Worm (Caenorhabditis elegans) whole organism, late embryonic: ENCODE data around the gene tdo-2.
A peak's percentile ranks its signal among the peaks of the same experiment; 100 is the strongest.

Experiments
- C08G9.2 ChIP-seq: sonication (generic microtip); optimal IDR thresholded peaks from 2 replicates; lab custom pipeline; 2016; ENCODE audit warnings: mild to moderate bottlenecking, missing genetic modification characterization, moderate library complexity, missing compliant biosample characterization
- K09A11.1 ChIP-seq: sonication (generic microtip); optimal IDR thresholded peaks from 2 replicates; lab custom pipeline; 2017; ENCODE audit warnings: antibody characterized with exemption, mild to moderate bottlenecking, missing genetic modification characterization, missing compliant biosample characterization; ENCODE audit not compliant: insufficient read depth
- T23F11.4 ChIP-seq: fragments of 200-800 bp; sonication (Bioruptor generic); optimal IDR thresholded peaks from 2 replicates; lab custom pipeline; 2018; ENCODE audit warnings: mild to moderate bottlenecking, missing genetic modification characterization, missing compliant biosample characterization
- Y22D7AL.16 ChIP-seq: sonication (generic microtip); optimal IDR thresholded peaks from 2 replicates; lab custom pipeline; 2016; ENCODE audit warnings: missing genetic modification characterization, missing compliant biosample characterization
- ahr-1 ChIP-seq: sonication (generic microtip); optimal IDR thresholded peaks from 2 replicates; lab custom pipeline; 2016; ENCODE audit warnings: missing genetic modification characterization, missing compliant biosample characterization
- ceh-14 ChIP-seq: sonication (generic microtip); optimal IDR thresholded peaks from 2 replicates; lab custom pipeline; 2016; ENCODE audit warnings: missing genotype, missing genetic modification characterization, missing compliant biosample characterization
- ceh-18 ChIP-seq: sonication (generic microtip); optimal IDR thresholded peaks from 2 replicates; lab custom pipeline; 2016; ENCODE audit warnings: missing genetic modification characterization, missing compliant biosample characterization
- ceh-22 ChIP-seq: sonication (generic microtip); optimal IDR thresholded peaks from 2 replicates; lab custom pipeline; 2017; ENCODE audit warnings: missing biosample characterization, missing genetic modification characterization
- ceh-48 ChIP-seq: sonication (generic microtip); optimal IDR thresholded peaks from 2 replicates; lab custom pipeline; 2016; ENCODE audit warnings: missing genetic modification characterization, inconsistent platforms, missing compliant biosample characterization
- ceh-6 ChIP-seq: fragments of 200-800 bp; sonication (Bioruptor generic); optimal IDR thresholded peaks from 2 replicates; lab custom pipeline; 2018; ENCODE audit warnings: mild to moderate bottlenecking, missing genetic modification characterization, missing compliant biosample characterization
- che-1 ChIP-seq: sonication (generic microtip); optimal IDR thresholded peaks from 2 replicates; lab custom pipeline; 2016; ENCODE audit warnings: mild to moderate bottlenecking, missing genetic modification characterization, missing compliant biosample characterization
- dve-1 ChIP-seq: sonication (generic microtip); optimal IDR thresholded peaks from 2 replicates; lab custom pipeline; 2017; ENCODE audit warnings: antibody characterized with exemption, mild to moderate bottlenecking, missing genetic modification characterization, missing compliant biosample characterization
- elt-2 ChIP-seq: sonication (generic microtip); optimal IDR thresholded peaks from 2 replicates; lab custom pipeline; 2016; ENCODE audit warnings: missing genetic modification reagents, missing genetic modification characterization, missing compliant biosample characterization
- elt-4 ChIP-seq: sonication (generic microtip); optimal IDR thresholded peaks from 2 replicates; lab custom pipeline; 2016; ENCODE audit warnings: missing genetic modification characterization, missing compliant biosample characterization
- ets-4 ChIP-seq: sonication (generic microtip); optimal IDR thresholded peaks from 2 replicates; lab custom pipeline; 2016; ENCODE audit warnings: missing genetic modification characterization, missing compliant biosample characterization
- eyg-1 ChIP-seq: sonication (generic microtip); optimal IDR thresholded peaks from 2 replicates; lab custom pipeline; 2016; ENCODE audit warnings: missing genotype, missing genetic modification characterization, missing compliant biosample characterization
- gmeb-2 ChIP-seq: sonication (generic microtip); optimal IDR thresholded peaks from 2 replicates; lab custom pipeline; 2016; ENCODE audit warnings: missing genetic modification characterization, inconsistent platforms, missing compliant biosample characterization
- hlh-30 ChIP-seq: sonication (generic microtip); optimal IDR thresholded peaks from 2 replicates; lab custom pipeline; 2017; ENCODE audit warnings: antibody characterized with exemption, missing genetic modification characterization, missing compliant biosample characterization; ENCODE audit not compliant: insufficient read depth
- lim-6 ChIP-seq: sonication (generic microtip); optimal IDR thresholded peaks from 2 replicates; lab custom pipeline; 2016; ENCODE audit warnings: missing genetic modification characterization, missing compliant biosample characterization
- lin-11 ChIP-seq: fragments of 200-800 bp; sonication (Bioruptor generic); optimal IDR thresholded peaks from 2 replicates; lab custom pipeline; 2018; ENCODE audit warnings: mild to moderate bottlenecking, missing genetic modification characterization, missing compliant biosample characterization
- npax-4 ChIP-seq: sonication (generic microtip); optimal IDR thresholded peaks from 2 replicates; lab custom pipeline; 2016; ENCODE audit warnings: missing genetic modification characterization, missing compliant biosample characterization
- odd-2 ChIP-seq: sonication (generic microtip); optimal IDR thresholded peaks from 2 replicates; lab custom pipeline; 2017; ENCODE audit warnings: antibody characterized with exemption, mild to moderate bottlenecking, missing genetic modification characterization, missing compliant biosample characterization
- pag-3 ChIP-seq: sonication (generic microtip); optimal IDR thresholded peaks from 2 replicates; lab custom pipeline; 2016; ENCODE audit warnings: missing compliant biosample characterization, missing genetic modification characterization, borderline replicate concordance
- pax-1 ChIP-seq: fragments of 150-350 bp; optimal IDR thresholded peaks from 2 replicates; lab custom pipeline; 2014; ENCODE audit warnings: missing biosample characterization, missing genetic modification characterization
- pha-2 ChIP-seq: sonication (generic microtip); optimal IDR thresholded peaks from 2 replicates; lab custom pipeline; 2017; ENCODE audit warnings: mild to moderate bottlenecking, missing genetic modification characterization, missing compliant biosample characterization
- pha-4 ChIP-seq: fragments of 150-350 bp; optimal IDR thresholded peaks from 2 replicates; lab custom pipeline; 2018; ENCODE audit warnings: missing biosample characterization, missing genetic modification reagents, missing genetic modification characterization
- rnt-1 ChIP-seq: sonication (generic microtip); optimal IDR thresholded peaks from 2 replicates; lab custom pipeline; 2016; ENCODE audit warnings: missing genetic modification characterization, missing compliant biosample characterization
- sox-2 ChIP-seq: fragments of 200-800 bp; sonication (Bioruptor generic); IDR thresholded peaks from 2 replicates; pipeline ENCODE4 v1.3.6; 2022; ENCODE audit warnings: missing genetic modification reagents, missing genetic modification characterization, missing compliant biosample characterization
- sox-4 ChIP-seq: sonication (generic microtip); optimal IDR thresholded peaks from 2 replicates; lab custom pipeline; 2017; ENCODE audit warnings: mild to moderate bottlenecking, missing genetic modification characterization, inconsistent platforms, missing compliant biosample characterization
- tbx-2 ChIP-seq: sonication (generic microtip); optimal IDR thresholded peaks from 2 replicates; lab custom pipeline; 2016; ENCODE audit warnings: missing genetic modification characterization, missing compliant biosample characterization
- unc-42 ChIP-seq: sonication (generic microtip); optimal IDR thresholded peaks from 2 replicates; lab custom pipeline; 2016; ENCODE audit warnings: missing genotype, missing genetic modification characterization, missing compliant biosample characterization
- unc-55 ChIP-seq: sonication (generic microtip); optimal IDR thresholded peaks from 2 replicates; lab custom pipeline; 2017; ENCODE audit warnings: missing biosample characterization, missing genetic modification reagents, missing genetic modification characterization
- unc-86 ChIP-seq: sonication (generic microtip); optimal IDR thresholded peaks from 2 replicates; lab custom pipeline; 2016; ENCODE audit warnings: missing genetic modification characterization, missing compliant biosample characterization

Gene tdo-2

DNA sequence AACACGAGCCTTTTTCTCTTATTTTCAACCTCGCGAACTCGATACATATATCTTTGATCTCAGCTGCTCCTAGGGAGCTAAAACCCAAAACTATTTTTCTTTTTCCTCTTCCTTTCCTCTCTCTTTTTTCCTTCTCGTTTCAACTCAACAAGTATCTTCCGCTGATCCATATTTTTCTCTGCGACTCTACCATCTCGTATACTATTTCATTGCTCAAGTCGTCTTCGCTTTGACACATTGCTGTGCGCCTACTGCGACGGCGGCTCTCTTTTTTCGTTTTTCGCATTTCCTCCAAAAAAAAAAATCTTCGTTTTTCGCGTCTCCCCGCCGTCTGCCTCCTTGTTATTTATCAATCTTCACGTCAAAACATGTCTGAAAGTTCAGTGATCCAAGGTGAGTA is 30.1 kb upstream of the tdo-2 start:
- no peak for TF ChIP-seq elt-2 (tag; lab: Kevin White, UChicago)
- TF ChIP-seq ceh-48 (tag; lab: Kevin White, UChicago) = no peak
- TF ChIP-seq ceh-18 (tag; lab: Kevin White, UChicago) = peak; percentile 40
- TF ChIP-seq unc-55 (GFP tag; lab: Kevin White, UChicago) = peak; percentile 21
- no peak for TF ChIP-seq C08G9.2 (tag; lab: Kevin White, UChicago)
- peak; percentile 30 for TF ChIP-seq unc-42 (tag; lab: Kevin White, UChicago)
- TF ChIP-seq, all 69 proteins: peak for 3

DNA sequence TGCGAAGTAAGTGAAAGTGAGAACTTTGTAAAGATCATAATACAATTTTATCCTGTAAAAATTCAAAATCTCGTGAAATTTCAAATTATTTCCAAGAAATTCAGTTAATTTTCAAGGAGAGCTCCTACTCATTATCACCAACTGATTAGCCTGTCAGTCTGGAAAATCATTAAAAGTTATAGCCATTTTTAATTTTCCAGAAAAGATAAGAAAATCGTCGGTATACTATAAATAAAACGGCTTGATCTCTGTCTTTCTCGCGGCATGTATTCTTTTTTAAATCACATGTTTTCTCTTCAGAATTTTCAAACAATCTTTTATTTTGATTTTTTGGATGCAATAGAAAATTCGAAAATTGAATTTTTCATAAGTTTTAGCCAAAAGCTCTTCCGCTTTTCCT is 29.2 kb upstream of the tdo-2 start:
- TF ChIP-seq tbx-2 (tag; lab: Kevin White, UChicago) = no peak
- TF ChIP-seq unc-86 (tag; lab: Kevin White, UChicago) = no peak
- no peak for TF ChIP-seq ceh-6 (GFP tag; lab: Kevin White, UChicago)
- no peak for TF ChIP-seq pha-4 (tag; lab: Kevin White, UChicago)
- TF ChIP-seq ets-4 (tag; lab: Kevin White, UChicago) = no peak
- TF ChIP-seq ceh-14 (tag; lab: Kevin White, UChicago) = no peak
- no peak for TF ChIP-seq lin-11 (tag; lab: Kevin White, UChicago)
- TF ChIP-seq gmeb-2 (tag; lab: Kevin White, UChicago) = no peak
- no peak for TF ChIP-seq sox-4
- TF ChIP-seq che-1 (tag; lab: Kevin White, UChicago) = no peak
- TF ChIP-seq ceh-22 (tag; lab: Kevin White, UChicago) = no peak
- no peak for TF ChIP-seq npax-4
- no peak for TF ChIP-seq pag-3 (tag; lab: Kevin White, UChicago)
- no peak for TF ChIP-seq rnt-1 (tag; lab: Kevin White, UChicago)

DNA sequence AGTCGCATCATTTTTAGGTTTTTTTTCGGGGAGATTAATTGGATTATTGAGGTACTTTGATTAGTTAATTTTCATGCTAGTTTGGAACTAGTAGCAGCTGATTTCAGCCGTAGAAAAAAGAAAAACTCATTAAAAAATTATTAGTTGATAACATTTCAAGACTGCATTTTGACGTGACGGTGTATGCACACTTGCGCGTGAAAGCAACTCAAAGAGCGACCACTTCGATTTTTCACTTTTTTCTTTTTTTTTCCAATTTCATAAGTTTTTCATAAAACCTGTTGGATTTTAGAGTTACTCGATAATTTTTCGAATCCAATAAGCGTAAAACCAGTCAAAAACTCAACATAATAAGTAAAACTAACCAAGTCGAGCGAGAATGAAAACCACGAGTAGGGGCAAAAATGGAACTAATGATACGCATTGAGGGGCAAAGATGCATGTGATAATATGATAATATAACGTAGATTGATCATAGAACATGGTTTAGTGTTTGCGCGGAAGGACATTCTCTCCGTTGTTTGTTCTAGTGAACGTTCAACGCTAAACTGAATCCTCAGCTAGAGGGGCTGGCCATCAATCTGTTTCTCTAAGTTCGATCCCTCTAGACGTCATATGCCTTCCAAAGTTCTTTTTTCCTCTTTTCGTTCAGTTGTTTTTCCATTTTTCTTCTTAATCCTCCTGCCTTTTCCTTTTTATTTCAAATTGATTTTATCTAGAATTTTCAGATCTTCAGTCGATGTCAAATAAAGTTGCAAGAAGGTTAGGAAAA is 28.6 kb upstream of the tdo-2 start, which contains the start of the genes F25B5.6 and F25B5.3:
Gene F25B5.6, minus strand, starts transcription at position 572 of the 772 bp plus-strand sequence.
Gene F25B5.3, plus strand, starts transcription at position 722 of the 772 bp plus-strand sequence.
- TF ChIP-seq pax-1 (tag; lab: Kevin White, UChicago) (no peak), unc-42 (tag; lab: Kevin White, UChicago) (peak; percentile 35)

ce11 chrIII:5945865-5946264 is 26.1 kb upstream of the tdo-2 start, which contains the start of gene F25B5.5:
F25B5.5 (minus strand) TSS chrIII:5946124.
- no peak for TF ChIP-seq K09A11.1 (tag; lab: Kevin White, UChicago)
- no peak for TF ChIP-seq pha-2 (tag; lab: Kevin White, UChicago)
- TF ChIP-seq lin-11 (tag; lab: Kevin White, UChicago) = no peak
- no peak for TF ChIP-seq ets-4 (tag; lab: Kevin White, UChicago)
- no peak for TF ChIP-seq T23F11.4
- TF ChIP-seq elt-4 = no peak
- no peak for TF ChIP-seq hlh-30 (tag; lab: Kevin White, UChicago)
- TF ChIP-seq odd-2 (tag; lab: Kevin White, UChicago) = no peak
- TF ChIP-seq eyg-1 = no peak
- no peak for TF ChIP-seq sox-2 (GFP tag; lab: Robert Waterston, UW)
- TF ChIP-seq unc-42 (tag; lab: Kevin White, UChicago) = no peak
- no peak for TF ChIP-seq lim-6 (tag; lab: Kevin White, UChicago)
- TF ChIP-seq Y22D7AL.16 (tag; lab: Kevin White, UChicago) = no peak
- no peak for TF ChIP-seq dve-1
- no peak for TF ChIP-seq C08G9.2 (tag; lab: Kevin White, UChicago)
- no peak for TF ChIP-seq ahr-1 (tag; lab: Kevin White, UChicago)
- TF ChIP-seq, all 69 proteins: peak for 0
